Fruit fly (Drosophila melanogaster): ENCODE measurements around the gene CG32112.

dm6 chr3L:12692561-12692880 is 49.0 kb upstream of the CG32112 start:
- TF ChIP-seq CG8478 (optimal IDR thresholded peaks at IDR 0.05) (no peak), pan (optimal IDR thresholded peaks at IDR 0.05) (no peak)
